Worm (Caenorhabditis elegans) whole organism, L3 larva: ENCODE measurements around the gene K12G11.6.
A peak's percentile ranks its signal among the peaks of the same experiment; 100 is the strongest.

Source experiments
- R02D3.7 ChIP-seq: fragments of 150-350 bp; optimal IDR thresholded peaks from 2 replicates; lab custom pipeline; 2014; ENCODE audit warnings: missing biosample characterization, missing genetic modification characterization
- ZK546.5 ChIP-seq: sonication (generic microtip); optimal IDR thresholded peaks from 2 replicates; lab custom pipeline; 2017; ENCODE audit warnings: missing biosample characterization, missing genetic modification characterization
- aly-2 ChIP-seq: fragments of 150-350 bp; optimal IDR thresholded peaks from 2 replicates; lab custom pipeline; 2014; ENCODE audit warnings: missing biosample characterization, missing genetic modification characterization
- ama-1 ChIP-seq: fragments of 150-350 bp; optimal IDR thresholded peaks from 2 replicates; lab custom pipeline; 2018
- ceh-16 ChIP-seq: sonication (generic microtip); optimal IDR thresholded peaks from 2 replicates; lab custom pipeline; 2017; ENCODE audit warnings: missing biosample characterization, missing genetic modification characterization
- ceh-28 ChIP-seq: fragments of 150-350 bp; optimal IDR thresholded peaks from 2 replicates; lab custom pipeline; 2014; ENCODE audit warnings: missing biosample characterization, missing genetic modification reagents, missing genetic modification characterization
- ceh-82 ChIP-seq: fragments of 150-350 bp; optimal IDR thresholded peaks from 2 replicates; lab custom pipeline; 2014; ENCODE audit warnings: missing biosample characterization, missing genetic modification characterization
- ceh-9 ChIP-seq: sonication (generic microtip); optimal IDR thresholded peaks from 2 replicates; lab custom pipeline; 2018; ENCODE audit warnings: missing biosample characterization, missing genetic modification characterization
- daf-12 ChIP-seq: fragments of 150-350 bp; optimal IDR thresholded peaks from 2 replicates; lab custom pipeline; 2014; ENCODE audit warnings: missing biosample characterization, missing genetic modification reagents, missing genetic modification characterization
- egl-27 ChIP-seq: sonication (generic microtip); optimal IDR thresholded peaks from 4 replicates; lab custom pipeline; 2017; ENCODE audit warnings: missing biosample characterization, missing genetic modification reagents, missing genetic modification characterization
- egl-5 ChIP-seq: fragments of 150-350 bp; optimal IDR thresholded peaks from 2 replicates; lab custom pipeline; 2017; ENCODE audit warnings: missing biosample characterization, missing genetic modification reagents, missing genetic modification characterization, inconsistent platforms
- elt-1 ChIP-seq: fragments of 150-350 bp; optimal IDR thresholded peaks from 2 replicates; lab custom pipeline; 2014; ENCODE audit warnings: missing biosample characterization, missing genetic modification characterization
- elt-2 ChIP-seq: sonication (generic microtip); optimal IDR thresholded peaks from 2 replicates; lab custom pipeline; 2016; ENCODE audit warnings: missing genetic modification reagents, mild to moderate bottlenecking, missing genetic modification characterization, missing compliant biosample characterization
- elt-3 ChIP-seq, 3 experiments: fragments of 150-350 bp in 1 of 3; sonication (generic microtip) in 2 of 3; optimal IDR thresholded peaks; 2 replicates in 2 of 3; 4 replicates in 1 of 3; lab custom pipeline; 2014 to 2017; ENCODE audit warnings: missing biosample characterization in 3 of 3, missing genetic modification characterization in 3 of 3
- eor-1 ChIP-seq, 2 experiments: fragments of 150-350 bp; optimal IDR thresholded peaks; 2 replicates each; lab custom pipeline; 2014 to 2018; ENCODE audit warnings: missing biosample characterization in 2 of 2, missing genetic modification characterization in 2 of 2
- fkh-10 ChIP-seq: sonication (generic microtip); optimal IDR thresholded peaks from 2 replicates; lab custom pipeline; 2017; ENCODE audit warnings: missing biosample characterization, missing genetic modification reagents, missing genetic modification characterization
- fkh-2 ChIP-seq: fragments of 150-350 bp; optimal IDR thresholded peaks from 2 replicates; lab custom pipeline; 2014; ENCODE audit warnings: missing biosample characterization, missing genetic modification reagents, missing genetic modification characterization
- fos-1 ChIP-seq: fragments of 150-350 bp; optimal IDR thresholded peaks from 2 replicates; lab custom pipeline; 2014; ENCODE audit warnings: missing biosample characterization, missing genetic modification characterization
- jun-1 ChIP-seq: fragments of 150-350 bp; optimal IDR thresholded peaks from 2 replicates; lab custom pipeline; 2014; ENCODE audit warnings: missing biosample characterization, missing genetic modification reagents, missing genetic modification characterization
- lin-15B ChIP-seq: fragments of 150-350 bp; optimal IDR thresholded peaks from 2 replicates; lab custom pipeline; 2014; ENCODE audit warnings: missing biosample characterization, missing genetic modification characterization
- lin-39 ChIP-seq: fragments of 150-350 bp; optimal IDR thresholded peaks from 2 replicates; lab custom pipeline; 2018; ENCODE audit warnings: missing biosample characterization, missing genetic modification reagents, missing genetic modification characterization
- lsy-12 ChIP-seq: sonication (generic microtip); optimal IDR thresholded peaks from 2 replicates; lab custom pipeline; 2016; ENCODE audit warnings: mild to moderate bottlenecking, missing genetic modification characterization, missing compliant biosample characterization
- mdl-1 ChIP-seq: fragments of 150-350 bp; optimal IDR thresholded peaks from 2 replicates; lab custom pipeline; 2014; ENCODE audit warnings: missing biosample characterization, missing genetic modification characterization
- mml-1 ChIP-seq: fragments of 150-350 bp; sonication (generic microtip); optimal IDR thresholded peaks from 3 replicates; lab custom pipeline; 2014; ENCODE audit warnings: missing biosample characterization, missing genetic modification characterization
- nfya-1 ChIP-seq: sonication (generic microtip); optimal IDR thresholded peaks from 2 replicates; lab custom pipeline; 2017; ENCODE audit warnings: missing genetic modification characterization, mild to moderate bottlenecking, missing compliant biosample characterization, antibody characterized with exemption, moderate library complexity; ENCODE audit not compliant: insufficient read depth
- nhr-11 ChIP-seq: fragments of 150-350 bp; optimal IDR thresholded peaks from 2 replicates; lab custom pipeline; 2014; ENCODE audit warnings: missing biosample characterization, missing genetic modification characterization
- nhr-12 ChIP-seq: fragments of 150-350 bp; optimal IDR thresholded peaks from 2 replicates; lab custom pipeline; 2014; ENCODE audit warnings: missing biosample characterization, missing genetic modification characterization
- nhr-23 ChIP-seq: fragments of 150-350 bp; optimal IDR thresholded peaks from 2 replicates; lab custom pipeline; 2014; ENCODE audit warnings: missing biosample characterization, missing genetic modification reagents, missing genetic modification characterization
- nhr-237 ChIP-seq: fragments of 150-350 bp; optimal IDR thresholded peaks from 2 replicates; lab custom pipeline; 2014; ENCODE audit warnings: missing biosample characterization, missing genetic modification characterization
- nhr-25 ChIP-seq: sonication (generic microtip); optimal IDR thresholded peaks from 2 replicates; lab custom pipeline; 2017; ENCODE audit warnings: missing biosample characterization, missing genetic modification characterization
- nhr-28 ChIP-seq: fragments of 150-350 bp; optimal IDR thresholded peaks from 2 replicates; lab custom pipeline; 2014; ENCODE audit warnings: missing biosample characterization, missing genetic modification characterization
- nhr-43 ChIP-seq: sonication (generic microtip); optimal IDR thresholded peaks from 2 replicates; lab custom pipeline; 2016; ENCODE audit warnings: mild to moderate bottlenecking, missing genetic modification characterization, missing compliant biosample characterization; ENCODE audit not compliant: poor library complexity, severe bottlenecking
- nhr-67 ChIP-seq: fragments of 150-350 bp; optimal IDR thresholded peaks from 2 replicates; lab custom pipeline; 2014; ENCODE audit warnings: missing biosample characterization, missing genetic modification characterization
- nhr-76 ChIP-seq: fragments of 150-350 bp; sonication (generic microtip); optimal IDR thresholded peaks from 5 replicates; lab custom pipeline; 2014; ENCODE audit warnings: missing biosample characterization, missing genetic modification characterization
- nhr-77 ChIP-seq: fragments of 150-350 bp; optimal IDR thresholded peaks from 2 replicates; lab custom pipeline; 2014; ENCODE audit warnings: missing biosample characterization, missing genetic modification characterization
- pha-4 ChIP-seq: fragments of 150-350 bp; optimal IDR thresholded peaks from 2 replicates; lab custom pipeline; 2014; ENCODE audit warnings: missing biosample characterization, missing genetic modification reagents, missing genetic modification characterization
- pqm-1 ChIP-seq: fragments of 150-350 bp; optimal IDR thresholded peaks from 2 replicates; lab custom pipeline; 2017; ENCODE audit warnings: missing biosample characterization, missing genetic modification characterization, inconsistent platforms
- sea-2 ChIP-seq: fragments of 150-350 bp; sonication (generic microtip); optimal IDR thresholded peaks from 4 replicates; lab custom pipeline; 2014; ENCODE audit warnings: missing biosample characterization, missing genetic modification reagents, missing genetic modification characterization
- skn-1 ChIP-seq: fragments of 150-350 bp; optimal IDR thresholded peaks from 2 replicates; lab custom pipeline; 2014; ENCODE audit warnings: missing biosample characterization, missing genetic modification characterization
- snpc-4 ChIP-seq: fragments of 150-350 bp; optimal IDR thresholded peaks from 2 replicates; lab custom pipeline; 2014; ENCODE audit warnings: missing biosample characterization, missing genetic modification characterization
- tbx-2 ChIP-seq: sonication (generic microtip); optimal IDR thresholded peaks from 2 replicates; lab custom pipeline; 2016; ENCODE audit warnings: mild to moderate bottlenecking, missing genetic modification characterization, missing compliant biosample characterization
- unc-39 ChIP-seq: sonication (generic microtip); optimal IDR thresholded peaks from 4 replicates; lab custom pipeline; 2017; ENCODE audit warnings: missing biosample characterization, missing genetic modification characterization
- unc-62 ChIP-seq: fragments of 150-350 bp; sonication (generic microtip); optimal IDR thresholded peaks from 4 replicates; lab custom pipeline; 2014; ENCODE audit warnings: missing biosample characterization, missing genetic modification reagents, missing genetic modification characterization
- ztf-11 ChIP-seq: fragments of 150-350 bp; optimal IDR thresholded peaks from 2 replicates; lab custom pipeline; 2014; ENCODE audit warnings: missing biosample characterization, missing genetic modification characterization
- ztf-4 ChIP-seq: fragments of 150-350 bp; optimal IDR thresholded peaks from 2 replicates; lab custom pipeline; 2014; ENCODE audit warnings: missing biosample characterization, missing genetic modification characterization

K12G11.6 gene

DNA sequence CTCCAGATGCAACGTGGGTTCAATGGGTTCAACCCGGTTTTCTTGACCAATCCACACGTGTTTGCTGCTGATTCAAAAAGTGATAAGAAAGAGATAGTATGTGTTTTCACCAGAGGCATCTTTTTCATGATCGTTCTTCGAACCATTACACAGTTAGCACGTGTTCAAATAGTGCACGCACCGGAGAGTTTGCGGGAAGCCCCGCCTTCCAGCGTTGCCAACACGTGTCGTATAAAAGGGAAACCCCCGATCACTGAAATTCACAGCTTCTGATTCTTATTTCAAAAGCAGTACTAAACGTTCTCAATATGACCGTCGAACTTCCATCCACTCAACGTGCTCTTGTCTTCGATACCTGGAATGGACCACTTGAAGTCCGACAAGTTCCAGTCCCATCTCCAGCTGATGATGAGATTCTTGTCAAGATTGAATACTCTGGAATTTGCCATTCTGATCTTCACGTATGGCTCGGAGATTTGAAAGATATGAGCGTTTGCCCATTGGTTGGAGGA is 6.1 kb upstream of the K12G11.6 start, which contains the start of gene adh-1:
TSS of gene adh-1 (plus strand) at position 261 of the 512 bp plus-strand sequence.
- TF ChIP-seq fkh-10 (GFP tag; lab: Kevin White, UChicago) (no peak), ztf-4 (peak; percentile 20), ceh-9 (tag; lab: Kevin White, UChicago) (no peak), ceh-28 (tag; lab: Kevin White, UChicago) (peak; percentile 44), sea-2 (GFP tag; lab: Kevin White, UChicago) (no peak), nhr-76 (tag; lab: Kevin White, UChicago) (peak; percentile 22), egl-27 (tag; lab: Kevin White, UChicago) (no peak), nfya-1 (peak; percentile 59), nhr-11 (no peak), pha-4 (tag; lab: Kevin White, UChicago) (peak; percentile 70), lsy-12 (tag; lab: Kevin White, UChicago) (no peak), skn-1 (tag; lab: Kevin White, UChicago) (no peak), nhr-237 (no peak), mdl-1 (tag; lab: Kevin White, UChicago) (peak; percentile 94), lin-15B (no peak), nhr-25 (peak; percentile 10), nhr-23 (tag; lab: Kevin White, UChicago) (peak; percentile 76), jun-1 (tag; lab: Kevin White, UChicago) (peak; percentile 96), ama-1 (peak; percentile 96), nhr-67 (tag; lab: Kevin White, UChicago) (no peak), tbx-2 (peak; percentile 33), ceh-82 (no peak), lin-39 (tag; lab: Kevin White, UChicago) (no peak), pqm-1 (peak; percentile 98), ZK546.5 (no peak), elt-1 (no peak), mml-1 (peak; percentile 26), unc-62 (GFP tag; lab: Kevin White, UChicago) (no peak), ztf-11 (tag; lab: Kevin White, UChicago) (no peak), elt-3 (tag; optimal IDR thresholded peaks at IDR 0.05; lab: Kevin White, UChicago) (peak in 1 of 3 experiments; percentile 25), nhr-43 (peak; percentile 95), nhr-77 (tag; lab: Kevin White, UChicago) (no peak), elt-2 (peak; percentile 47), eor-1 (tag; optimal IDR thresholded peaks at IDR 0.05; lab: Kevin White, UChicago) (no peak), egl-5 (tag; lab: Kevin White, UChicago) (no peak)

DNA sequence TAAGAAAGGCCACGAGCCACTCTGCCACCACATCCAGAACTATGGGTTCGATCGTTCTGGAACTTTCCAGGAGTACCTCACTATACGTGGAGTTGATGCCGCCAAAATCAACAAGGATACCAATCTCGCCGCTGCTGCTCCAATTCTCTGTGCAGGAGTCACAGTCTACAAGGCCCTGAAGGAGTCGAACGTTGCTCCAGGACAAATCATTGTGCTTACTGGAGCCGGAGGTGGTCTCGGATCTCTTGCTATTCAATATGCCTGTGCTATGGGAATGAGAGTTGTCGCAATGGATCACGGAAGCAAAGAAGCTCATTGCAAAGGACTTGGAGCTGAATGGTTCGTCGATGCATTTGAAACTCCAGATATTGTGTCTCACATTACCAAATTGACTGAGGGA is 5.5 kb upstream of the K12G11.6 start:
- no peak for TF ChIP-seq skn-1 (tag; lab: Kevin White, UChicago)
- TF ChIP-seq elt-1: no peak
- no peak for TF ChIP-seq elt-3 (tag; optimal IDR thresholded peaks at IDR 0.05; lab: Kevin White, UChicago)
- no peak for TF ChIP-seq fos-1 (tag; lab: Kevin White, UChicago)
- peak; percentile 97 for TF ChIP-seq ama-1
- TF ChIP-seq nhr-12 (tag; lab: Kevin White, UChicago): no peak
- TF ChIP-seq unc-39 (tag; lab: Kevin White, UChicago): no peak
- TF ChIP-seq elt-2: no peak
- TF ChIP-seq nhr-43: peak; percentile 16
- no peak for TF ChIP-seq snpc-4 (tag; lab: Kevin White, UChicago)

DNA sequence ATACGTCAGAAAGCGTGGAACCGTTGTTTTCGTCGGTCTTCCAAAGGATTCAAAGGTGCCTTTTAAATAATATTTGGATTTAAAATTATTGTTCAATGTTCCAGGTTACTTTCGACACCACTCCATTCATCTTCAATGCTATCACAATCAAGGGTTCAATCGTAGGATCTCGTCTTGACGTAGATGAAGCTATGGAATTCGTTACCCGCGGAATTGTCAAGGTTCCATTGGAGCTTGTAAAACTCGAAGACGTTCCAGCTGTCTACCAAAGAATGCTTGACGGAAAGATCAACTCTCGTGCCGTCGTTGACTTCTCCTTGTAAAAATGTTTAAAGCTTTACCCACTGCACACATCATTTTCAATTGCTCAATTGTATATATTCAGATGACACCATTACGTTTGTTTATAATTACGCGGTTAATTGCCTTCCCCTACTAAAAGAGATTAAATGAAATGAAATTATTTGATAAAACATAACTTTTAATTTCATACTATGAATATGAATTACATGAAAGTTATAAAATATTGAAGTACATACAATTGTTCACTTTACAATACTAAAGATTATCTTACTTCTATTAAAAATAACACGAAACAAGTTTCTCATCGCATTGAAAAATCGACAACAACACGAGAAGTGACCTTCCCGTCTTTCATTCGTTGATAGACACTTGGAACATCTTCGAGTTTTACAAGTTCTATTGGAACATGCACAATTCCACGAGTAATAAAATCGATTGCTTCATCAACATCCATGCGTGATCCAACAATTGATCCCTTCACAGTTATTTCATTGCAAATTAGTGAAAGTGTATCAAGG is 4.8 kb upstream of the K12G11.6 start:
- TF ChIP-seq pqm-1 (peak; percentile 49), nhr-25 (no peak), nhr-67 (tag; lab: Kevin White, UChicago) (no peak), R02D3.7 (tag; lab: Kevin White, UChicago) (no peak), eor-1 (tag; optimal IDR thresholded peaks at IDR 0.05; lab: Kevin White, UChicago) (no peak), egl-5 (tag; lab: Kevin White, UChicago) (no peak), aly-2 (tag; lab: Kevin White, UChicago) (no peak), mml-1 (no peak), ceh-16 (tag; lab: Kevin White, UChicago) (no peak), ceh-28 (tag; lab: Kevin White, UChicago) (no peak), ama-1 (peak; percentile 96), unc-39 (tag; lab: Kevin White, UChicago) (no peak), nhr-11 (no peak), elt-1 (no peak), fkh-10 (GFP tag; lab: Kevin White, UChicago) (no peak), jun-1 (tag; lab: Kevin White, UChicago) (no peak), tbx-2 (no peak), lin-39 (tag; lab: Kevin White, UChicago) (peak; percentile 45), lin-15B (no peak), fkh-2 (tag; lab: Kevin White, UChicago) (no peak), ZK546.5 (no peak), nhr-28 (tag; lab: Kevin White, UChicago) (no peak), nhr-237 (no peak), fos-1 (tag; lab: Kevin White, UChicago) (no peak), daf-12 (no peak), ceh-82 (no peak), lsy-12 (tag; lab: Kevin White, UChicago) (peak; percentile 29), sea-2 (GFP tag; lab: Kevin White, UChicago) (no peak), elt-2 (no peak), ceh-9 (tag; lab: Kevin White, UChicago) (no peak), nhr-23 (tag; lab: Kevin White, UChicago) (peak; percentile 19), unc-62 (GFP tag; lab: Kevin White, UChicago) (no peak)
